Worm (Caenorhabditis elegans) whole organism, L4 larva: ENCODE results near the gene coh-3.
A peak's percentile ranks its signal among the peaks of the same experiment; 100 is the strongest.

Experiments
- R02D3.7 ChIP-seq: fragments of 150-350 bp; sonication (generic microtip); optimal IDR thresholded peaks from 3 replicates; lab custom pipeline; 2014; ENCODE audit warnings: missing biosample characterization, missing genetic modification characterization
- ZK546.5 ChIP-seq, 2 experiments: sonication (generic microtip); optimal IDR thresholded peaks; 2 replicates each; lab custom pipeline; 2017; ENCODE audit warnings: missing biosample characterization in 2 of 2, missing genetic modification characterization in 2 of 2
- ceh-44 ChIP-seq: fragments of 200-800 bp; sonication (Bioruptor generic); IDR thresholded peaks from 2 replicates; pipeline ENCODE4 v1.3.6; 2022; ENCODE audit warnings: missing genetic modification reagents, missing genetic modification characterization, missing compliant biosample characterization
- dmd-9 ChIP-seq: fragments of 200-800 bp; sonication (Bioruptor generic); IDR thresholded peaks from 2 replicates; pipeline ENCODE4 v1.3.6; 2022; ENCODE audit warnings: missing genetic modification reagents, missing genetic modification characterization, missing compliant biosample characterization
- fkh-10 ChIP-seq: fragments of 150-350 bp; optimal IDR thresholded peaks from 2 replicates; lab custom pipeline; 2014; ENCODE audit warnings: missing biosample characterization, missing genetic modification reagents, missing genetic modification characterization
- mep-1 ChIP-seq: fragments of 150-350 bp; sonication (generic microtip); optimal IDR thresholded peaks from 3 replicates; lab custom pipeline; 2014; ENCODE audit warnings: missing biosample characterization, missing genetic modification characterization
- nhr-11 ChIP-seq: fragments of 150-350 bp; optimal IDR thresholded peaks from 2 replicates; lab custom pipeline; 2014; ENCODE audit warnings: missing biosample characterization, missing genetic modification characterization
- skn-1 ChIP-seq: fragments of 150-350 bp; optimal IDR thresholded peaks from 2 replicates; lab custom pipeline; 2014; ENCODE audit warnings: missing biosample characterization, missing genetic modification characterization

- TF ChIP-seq ZK546.5 (tag; optimal IDR thresholded peaks at IDR 0.05; lab: Kevin White, UChicago) (no peak), nhr-11 (tag; lab: Kevin White, UChicago) (no peak), skn-1 (tag; lab: Kevin White, UChicago) (no peak), dmd-9 (GFP tag; lab: Robert Waterston, UW) (no peak), ceh-44 (no peak), R02D3.7 (tag; lab: Kevin White, UChicago) (no peak), mep-1 (tag; lab: Kevin White, UChicago) (peak; percentile 36), fkh-10 (GFP tag; lab: Kevin White, UChicago) (no peak)
Measured at ce11 chrV:14421325-14421724, 35.9 kb upstream of the coh-3 start, which contains the start of gene dhs-22.
